Worm (Caenorhabditis elegans) whole organism, L4/young adult: ENCODE results near the gene math-39.
"Not testable (repeated sequence)": the region's sequence is repeated elsewhere in the genome, so short reads cannot be mapped to it uniquely, and the experiment has no call there.

Experiments
- W03F9.2 ChIP-seq: fragments of 150-350 bp; optimal IDR thresholded peaks from 2 replicates; lab custom pipeline; 2014; ENCODE audit warnings: missing biosample characterization, missing genetic modification characterization
- dao-5 ChIP-seq: sonication (generic microtip); optimal IDR thresholded peaks from 2 replicates; lab custom pipeline; 2016; ENCODE audit warnings: missing genotype, missing genetic modification characterization, moderate library complexity, missing compliant biosample characterization
- him-1 ChIP-seq: sonication (generic microtip); optimal IDR thresholded peaks from 2 replicates; lab custom pipeline; 2016; ENCODE audit warnings: missing genotype, missing genetic modification reagents, missing genetic modification characterization, missing compliant biosample characterization

The math-39 gene

ce11 chrII:1831883-1832388 lies at the start of gene math-39:
Gene math-39 (plus strand): TSS chrII:1832338.
- TF ChIP-seq dao-5 (tag; lab: Kevin White, UChicago) (no peak), him-1 (tag; lab: Kevin White, UChicago) (no peak), W03F9.2 (tag; lab: Kevin White, UChicago) (no peak)

DNA sequence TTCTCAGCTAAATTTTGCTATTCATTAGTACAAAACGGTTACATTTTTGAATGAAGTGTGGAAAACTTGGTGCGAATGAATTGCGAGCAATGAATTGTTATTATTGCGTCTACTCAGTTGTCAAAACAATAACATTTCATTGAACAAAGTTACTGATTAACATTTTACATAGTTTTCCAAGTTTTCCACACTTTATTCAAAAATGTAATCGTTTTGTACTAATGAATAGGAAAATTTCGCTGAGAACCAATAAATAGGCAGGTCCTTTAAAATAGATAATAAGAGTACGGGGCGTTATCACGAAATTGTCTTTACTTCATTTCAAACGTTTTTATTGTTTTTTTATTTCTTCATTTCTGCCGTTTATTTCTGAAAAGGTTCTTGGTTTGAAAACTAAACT lies 49.7 kb upstream of the math-39 start, which contains the start of gene math-4:
math-4 (minus strand) TSS at position 101 of the 400 bp plus-strand sequence.
- no peak for TF ChIP-seq dao-5 (tag; lab: Kevin White, UChicago)
- no peak for TF ChIP-seq W03F9.2 (tag; lab: Kevin White, UChicago)
- no peak for TF ChIP-seq him-1 (tag; lab: Kevin White, UChicago)

DNA sequence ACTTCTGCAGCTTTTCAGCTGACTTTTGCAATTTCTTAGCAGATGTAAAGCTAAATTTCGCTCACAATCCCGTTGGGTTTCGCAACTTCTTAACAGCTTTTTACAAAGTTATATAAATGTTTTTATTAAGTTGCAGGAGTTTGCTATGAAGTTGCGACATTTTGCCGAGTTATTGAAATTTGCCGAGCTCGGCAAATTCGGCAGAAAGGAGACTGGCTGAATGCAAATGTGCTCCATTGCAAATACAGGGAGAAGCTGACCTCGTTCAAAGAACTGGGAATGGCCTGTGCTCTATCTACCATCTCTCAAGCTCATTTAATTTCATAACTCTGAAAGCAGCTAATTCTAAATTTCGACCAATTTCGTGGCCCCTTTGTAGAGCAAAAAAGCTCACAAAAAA lies 47.3 kb upstream of the math-39 start, which contains the start of gene C08F1.11:
C08F1.11 (minus strand) TSS at position 101 of the 400 bp plus-strand sequence.
- TF ChIP-seq W03F9.2 (tag; lab: Kevin White, UChicago) = no peak
- TF ChIP-seq dao-5 (tag; lab: Kevin White, UChicago) = no peak
- TF ChIP-seq him-1 (tag; lab: Kevin White, UChicago) = no peak

ce11 chrII:1786209-1786608 lies 45.9 kb upstream of the math-39 start, which contains the start of gene C08F1.10:
Gene C08F1.10 (minus strand): TSS chrII:1786309.
- no peak for TF ChIP-seq W03F9.2 (tag; lab: Kevin White, UChicago)
- no peak for TF ChIP-seq him-1 (tag; lab: Kevin White, UChicago)
- TF ChIP-seq dao-5 (tag; lab: Kevin White, UChicago) = no peak

ce11 chrII:1787208-1787607 lies 44.9 kb upstream of the math-39 start:
- TF ChIP-seq him-1 (tag; lab: Kevin White, UChicago) (no peak), W03F9.2 (tag; lab: Kevin White, UChicago) (no peak), dao-5 (tag; lab: Kevin White, UChicago) (no peak)

ce11 chrII:1788087-1788486 lies 44.1 kb upstream of the math-39 start, which contains the start of the genes C08F1.6 and fbxb-13:
Gene C08F1.6 (minus strand): TSS chrII:1788187.
Gene fbxb-13 (plus strand): TSS chrII:1788277.
- TF ChIP-seq W03F9.2 (tag; lab: Kevin White, UChicago) (no peak), him-1 (tag; lab: Kevin White, UChicago) (no peak), dao-5 (tag; lab: Kevin White, UChicago) (no peak)

DNA sequence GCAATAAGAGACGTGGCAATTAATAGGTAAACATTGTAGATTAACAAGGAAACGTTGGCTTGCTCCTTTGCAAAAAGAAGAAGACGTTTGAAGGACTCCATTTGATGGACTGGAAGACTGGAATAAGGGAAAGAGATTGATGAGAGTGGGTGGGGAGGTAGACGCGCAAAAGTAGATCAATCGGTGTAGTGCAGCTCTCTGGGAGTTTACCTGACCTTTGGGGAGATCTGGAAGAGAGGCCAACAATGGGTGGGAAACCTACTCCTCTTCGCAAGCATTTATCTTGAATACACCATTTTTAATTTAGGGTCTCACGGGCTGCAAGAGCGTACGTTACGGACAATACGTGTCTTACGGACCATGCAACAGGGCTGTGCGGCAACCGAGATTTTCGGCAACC lies 25.8 kb upstream of the math-39 start, which contains the start of gene C08F1.12:
C08F1.12 (minus strand) TSS at position 101 of the 400 bp plus-strand sequence.
- no peak for TF ChIP-seq dao-5 (tag; lab: Kevin White, UChicago)
- TF ChIP-seq him-1 (tag; lab: Kevin White, UChicago) = no peak
- TF ChIP-seq W03F9.2 (tag; lab: Kevin White, UChicago) = no peak

DNA sequence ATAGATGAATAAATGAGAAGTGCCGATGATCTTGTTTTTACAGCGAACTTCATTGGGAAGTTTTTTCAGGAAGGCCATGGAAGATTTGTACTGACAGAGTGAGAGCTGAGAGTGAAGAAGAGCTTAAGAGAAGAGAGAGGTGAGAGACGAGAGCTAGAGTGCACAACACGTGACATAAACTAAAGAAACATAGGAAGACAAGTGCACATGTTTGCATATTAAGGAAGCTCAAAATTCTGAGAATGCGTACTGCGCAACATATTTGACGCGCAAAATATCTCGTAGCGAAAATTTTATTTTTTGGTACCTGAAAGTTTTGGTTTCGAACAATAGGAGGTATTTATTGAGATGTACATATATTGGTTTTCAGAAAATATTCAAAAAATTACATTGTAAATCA lies 23.9 kb upstream of the math-39 start, which contains the start of gene C08F1.8:
C08F1.8 (minus strand) TSS at position 101 of the 400 bp plus-strand sequence.
- no peak for TF ChIP-seq him-1 (tag; lab: Kevin White, UChicago)
- no peak for TF ChIP-seq dao-5 (tag; lab: Kevin White, UChicago)
- TF ChIP-seq W03F9.2 (tag; lab: Kevin White, UChicago) = no peak

ce11 chrII:1816053-1816452 lies 16.1 kb upstream of the math-39 start:
- TF ChIP-seq dao-5 (tag; lab: Kevin White, UChicago) (no peak), W03F9.2 (tag; lab: Kevin White, UChicago) (no peak), him-1 (tag; lab: Kevin White, UChicago) (no peak)

DNA sequence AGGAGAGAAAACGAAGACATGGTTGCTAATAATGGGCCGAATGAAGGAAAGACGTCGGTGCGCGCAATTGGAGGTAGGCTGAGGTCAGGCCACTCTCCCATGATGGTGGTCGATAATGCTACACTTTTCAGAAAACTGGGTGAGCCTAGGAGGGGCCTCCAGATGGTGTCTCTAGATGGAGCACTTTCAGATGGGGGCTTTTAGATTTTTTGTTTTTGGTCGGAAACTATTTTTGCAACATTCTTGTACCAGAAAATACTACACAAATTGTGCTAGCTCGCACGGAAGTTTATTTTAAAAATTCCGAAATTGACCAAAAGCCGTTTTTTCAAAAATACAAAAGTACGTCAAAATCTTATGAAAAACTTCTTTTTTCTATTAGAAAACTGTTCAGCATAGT lies 13.8 kb upstream of the math-39 start, which contains the start of gene fbxb-10:
fbxb-10 (minus strand) TSS at position 101 of the 400 bp plus-strand sequence.
- TF ChIP-seq dao-5 (tag; lab: Kevin White, UChicago) (no peak), him-1 (tag; lab: Kevin White, UChicago) (no peak), W03F9.2 (tag; lab: Kevin White, UChicago) (no peak)

DNA sequence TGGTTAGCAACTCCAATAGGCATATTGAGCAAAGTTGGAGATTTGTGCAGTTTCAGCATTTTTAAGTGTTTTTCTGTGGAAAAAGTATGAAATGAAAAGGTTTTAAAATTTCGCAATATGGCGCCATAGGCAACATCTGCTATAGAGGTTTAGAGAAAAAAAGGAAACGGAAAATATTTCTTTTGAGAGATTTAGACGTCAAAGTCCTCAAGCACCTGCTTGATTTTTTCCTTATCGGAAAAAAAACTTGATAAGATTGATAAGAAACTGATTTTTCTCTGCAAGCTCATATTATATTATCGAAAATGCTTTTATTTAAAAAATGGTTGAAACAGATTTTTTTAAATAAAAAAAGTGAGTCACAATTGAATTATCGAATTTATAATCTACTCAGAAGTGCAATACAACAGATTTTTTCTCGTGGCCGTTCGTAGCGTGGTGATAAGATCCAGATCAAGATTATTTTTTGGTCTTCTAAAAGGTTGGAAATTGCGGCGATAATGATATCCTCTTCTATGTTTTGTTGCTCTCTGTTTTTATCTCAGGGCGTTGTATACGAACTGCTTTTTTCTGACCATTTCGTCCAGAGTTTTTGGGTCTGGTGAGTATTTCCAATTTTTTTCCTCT lies 12.1 kb upstream of the math-39 start, which contains the start of gene fbxc-19:
fbxc-19 (plus strand) TSS at position 536 of the 627 bp plus-strand sequence.
- peak; percentile 44 for TF ChIP-seq W03F9.2 (tag; lab: Kevin White, UChicago)
- TF ChIP-seq him-1 (tag; lab: Kevin White, UChicago) = no peak

ce11 chrII:1820774-1821173 lies 11.4 kb upstream of the math-39 start, which contains the start of gene fbxa-3:
Gene fbxa-3 (minus strand): TSS chrII:1820874.
- no peak for TF ChIP-seq W03F9.2 (tag; lab: Kevin White, UChicago)
- TF ChIP-seq him-1 (tag; lab: Kevin White, UChicago) = no peak
- TF ChIP-seq dao-5 (tag; lab: Kevin White, UChicago) = no peak

DNA sequence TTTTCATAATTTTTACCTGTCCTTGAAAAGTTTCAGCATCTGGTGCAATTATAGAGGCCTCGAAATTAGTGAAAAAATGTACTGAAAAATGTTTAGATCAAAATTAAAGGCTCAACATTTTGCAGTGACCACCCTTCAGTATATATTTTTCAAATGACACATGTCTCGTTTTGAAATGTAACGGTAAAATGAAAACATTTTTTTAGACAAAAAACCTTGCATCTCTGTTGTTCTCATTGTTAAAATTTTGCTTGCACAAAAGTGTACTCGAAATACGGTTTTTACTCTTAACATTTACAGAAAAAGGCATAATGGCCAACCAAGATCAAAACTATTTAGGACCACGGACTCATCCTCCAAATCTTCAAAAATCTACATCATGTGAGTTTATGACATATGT lies 7.8 kb upstream of the math-39 start, which contains the start of gene math-41:
math-41 (plus strand) TSS at position 301 of the 400 bp plus-strand sequence.
- TF ChIP-seq W03F9.2, dao-5, him-1 (tag; lab: Kevin White, UChicago): not testable (repeated sequence)
